Worm (Caenorhabditis elegans): Measurements from ENCODE around the gene C08B6.8.
A peak's percentile ranks its signal among the peaks of the same experiment; 100 is the strongest.

Gene C08B6.8

ce11 chrV:10087103-10087502 lies 47.3 kb upstream of the C08B6.8 start, which contains the start of gene R04B5.5 (continued):
- peak; percentile 89 for TF ChIP-seq nhr-77 (tag; optimal IDR thresholded peaks at IDR 0.05)
- no peak for TF ChIP-seq zfp-3 (GFP tag; conservative IDR thresholded peaks at IDR 0.05)
- TF ChIP-seq lsy-2 (tag; optimal IDR thresholded peaks at IDR 0.05): peak in 1 of 2 experiments; percentile 33
- TF ChIP-seq tag-97 (GFP tag; IDR thresholded peaks at IDR 0.05): no peak
- no peak for TF ChIP-seq nhr-237 (tag; optimal IDR thresholded peaks at IDR 0.05)
- TF ChIP-seq nhr-6 (tag; optimal IDR thresholded peaks at IDR 0.05): peak; percentile 2
- TF ChIP-seq egl-27 (tag; optimal IDR thresholded peaks at IDR 0.05): no peak
- no peak for TF ChIP-seq ctbp-1 (GFP tag; IDR thresholded peaks at IDR 0.05)
- TF ChIP-seq sdz-12 (GFP tag; optimal IDR thresholded peaks at IDR 0.05): no peak
- no peak for TF ChIP-seq hif-1 (tag; optimal IDR thresholded peaks at IDR 0.05)
- TF ChIP-seq skn-1 (tag; optimal IDR thresholded peaks at IDR 0.05): no peak
- TF ChIP-seq set-16 (GFP tag; IDR thresholded peaks at IDR 0.05): no peak
- peak; percentile 85 for TF ChIP-seq nhr-10 (tag; optimal IDR thresholded peaks at IDR 0.05)
- TF ChIP-seq rbr-2 (tag; optimal IDR thresholded peaks at IDR 0.05): no peak
- TF ChIP-seq Y75B8A.6 (GFP tag; IDR thresholded peaks at IDR 0.05): no peak
- no peak for TF ChIP-seq ZK546.5 (tag; optimal IDR thresholded peaks at IDR 0.05)
- TF ChIP-seq cey-2 (tag; optimal IDR thresholded peaks at IDR 0.05; ENCODE audit: borderline replicate concordance, insufficient read depth): no peak
- TF ChIP-seq duxl-1 (tag; optimal IDR thresholded peaks at IDR 0.05; ENCODE audit: poor library complexity): no peak
- peak; percentile 79 for TF ChIP-seq mxl-3 (GFP tag; optimal IDR thresholded peaks at IDR 0.05)
- no peak for TF ChIP-seq Y105C5A.15 (GFP tag; IDR thresholded peaks at IDR 0.05)
- TF ChIP-seq attf-4 (tag; optimal IDR thresholded peaks at IDR 0.05): no peak
- no peak for TF ChIP-seq lin-1 (GFP tag; IDR thresholded peaks at IDR 0.05)
- peak; percentile 24 for TF ChIP-seq nhr-11 (tag; optimal IDR thresholded peaks at IDR 0.05)
- no peak for TF ChIP-seq T26A8.4 (GFP tag; IDR thresholded peaks at IDR 0.05)
- peak; percentile 58 for TF ChIP-seq hlh-30 (tag; optimal IDR thresholded peaks at IDR 0.05; ENCODE audit: insufficient read depth)
- no peak for TF ChIP-seq saeg-2 (GFP tag; IDR thresholded peaks at IDR 0.05)
- TF ChIP-seq unc-130 (GFP tag; optimal IDR thresholded peaks at IDR 0.05): no peak
- peak; percentile 74 for TF ChIP-seq hlh-11 (tag; optimal IDR thresholded peaks at IDR 0.05)
- peak in 1 of 2 experiments; percentile 85 for TF ChIP-seq mdl-1 (tag; optimal IDR thresholded peaks at IDR 0.05)
- no peak for TF ChIP-seq pha-4 (GFP tag; IDR thresholded peaks at IDR 0.05)
- no peak for TF ChIP-seq pha-4 (tag; optimal IDR thresholded peaks at IDR 0.05)
- no peak for TF ChIP-seq zag-1 (tag; optimal IDR thresholded peaks at IDR 0.05)
- TF ChIP-seq nhr-102 (tag; optimal IDR thresholded peaks at IDR 0.05): peak; percentile 48
- peak; percentile 37 for TF ChIP-seq pqm-1 (tag; optimal IDR thresholded peaks at IDR 0.05)
- peak; percentile 67 for TF ChIP-seq dmd-6 (GFP tag; IDR thresholded peaks at IDR 0.05)
- no peak for TF ChIP-seq lin-39 (tag; optimal IDR thresholded peaks at IDR 0.05)
- no peak for TF ChIP-seq egl-43 (GFP tag; IDR thresholded peaks at IDR 0.05)
- no peak for TF ChIP-seq madf-9 (GFP tag; conservative IDR thresholded peaks at IDR 0.05)
- no peak for TF ChIP-seq daf-8 (GFP tag; IDR thresholded peaks at IDR 0.05)
- no peak for TF ChIP-seq gei-8 (GFP tag; optimal IDR thresholded peaks at IDR 0.05)
- no peak for TF ChIP-seq unc-62 (GFP tag; optimal IDR thresholded peaks at IDR 0.05 in 1 of 2)
- no peak for TF ChIP-seq unc-62 (tag; optimal IDR thresholded peaks at IDR 0.05)
- TF ChIP-seq ceh-32 (tag; optimal IDR thresholded peaks at IDR 0.05; ENCODE audit: poor library complexity): no peak
- TF ChIP-seq mxl-2 (GFP tag; conservative IDR thresholded peaks at IDR 0.05): no peak
- TF ChIP-seq snpc-4 (tag; optimal IDR thresholded peaks at IDR 0.05): no peak
- no peak for TF ChIP-seq ceh-28 (tag; optimal IDR thresholded peaks at IDR 0.05)
- no peak for TF ChIP-seq lin-29 (GFP tag; IDR thresholded peaks at IDR 0.05)
- TF ChIP-seq aly-2 (tag; optimal IDR thresholded peaks at IDR 0.05): no peak
- 0 out of 2 replicates have a peak, but pooled peaks have one; percentile 46 for TF ChIP-seq tra-1 (GFP tag; IDR thresholded peaks at IDR 0.05)
- TF ChIP-seq ztf-7 (tag; optimal IDR thresholded peaks at IDR 0.05): peak; percentile 46
- no peak for TF ChIP-seq fkh-10 (GFP tag; optimal IDR thresholded peaks at IDR 0.05)
- no peak for TF ChIP-seq nhr-41 (GFP tag; IDR thresholded peaks at IDR 0.05)

Data from whole organism, L4 larva.